Fruit fly (Drosophila melanogaster): ENCODE data around the gene frj.

DNA sequence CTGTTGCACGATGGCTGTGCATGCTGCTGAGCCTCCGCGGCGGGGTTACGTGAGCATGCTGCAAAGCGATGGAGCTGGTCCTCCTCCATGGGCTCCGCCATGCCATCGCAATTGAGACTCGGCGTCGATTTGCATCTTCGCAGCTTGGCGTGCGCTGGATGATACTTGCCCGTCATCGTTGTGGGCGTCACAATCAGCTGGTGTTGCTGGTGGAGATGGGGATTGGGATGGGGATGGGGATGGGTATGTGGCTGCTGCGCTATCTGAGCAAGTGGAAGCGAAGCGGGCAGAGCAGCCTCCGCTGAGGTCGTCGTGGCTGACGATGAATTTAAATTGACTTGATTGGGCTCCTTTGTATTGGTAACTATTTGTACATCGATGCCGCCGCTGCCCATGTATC is 7.5 kb downstream of the frj start:
- no peak for TF ChIP-seq Hnf4 (GFP tag; optimal IDR thresholded peaks at IDR 0.05)
- no peak for TF ChIP-seq Sp1 (GFP tag; optimal IDR thresholded peaks at IDR 0.05)
- TF ChIP-seq h (GFP tag; optimal IDR thresholded peaks at IDR 0.05): no peak
- no peak for TF ChIP-seq dsf (GFP tag; optimal IDR thresholded peaks at IDR 0.05; ENCODE audit: borderline replicate concordance)
- no peak for TF ChIP-seq brk (GFP tag; optimal IDR thresholded peaks at IDR 0.05)
